Fruit fly (Drosophila melanogaster): ENCODE results near the gene jb.

dm6 chrX:20434534-20434933 lies 43.9 kb upstream of the jb start:
- TF ChIP-seq Dfd (GFP tag; optimal IDR thresholded peaks at IDR 0.05) (no peak), dl (GFP tag; optimal IDR thresholded peaks at IDR 0.05; ENCODE audit: insufficient read depth in 1 of 2, partially characterized antibody in 2 of 2) (no peak), br (GFP tag; optimal IDR thresholded peaks at IDR 0.05) (no peak), Myc (optimal IDR thresholded peaks at IDR 0.05) (no peak), sv (GFP tag; optimal IDR thresholded peaks at IDR 0.05) (no peak), pan (optimal IDR thresholded peaks at IDR 0.05) (no peak), rgr (GFP tag; optimal IDR thresholded peaks at IDR 0.05) (no peak), OdsH (GFP tag; optimal IDR thresholded peaks at IDR 0.05) (no peak), dsf (GFP tag; optimal IDR thresholded peaks at IDR 0.05; ENCODE audit: borderline replicate concordance) (no peak), Abd-B (GFP tag; optimal IDR thresholded peaks at IDR 0.05) (no peak)

Data from whole organism, wandering third instar larva.